Worm (Caenorhabditis elegans) whole organism, mixed stage, embryonic: Measurements from ENCODE around the gene T07E3.4.

Experiments used
- elt-3 ChIP-seq: fragments of 150-350 bp; optimal IDR thresholded peaks from 2 replicates; lab custom pipeline; 2014; ENCODE audit warnings: missing biosample characterization, missing genetic modification characterization
- mab-5 ChIP-seq: fragments of 150-350 bp; optimal IDR thresholded peaks from 2 replicates; lab custom pipeline; 2014; ENCODE audit warnings: missing biosample characterization, missing genetic modification characterization
- mep-1 ChIP-seq: fragments of 150-350 bp; optimal IDR thresholded peaks from 2 replicates; lab custom pipeline; 2017; ENCODE audit warnings: missing biosample characterization, missing genetic modification reagents, missing genetic modification characterization, inconsistent platforms
- pha-4 ChIP-seq: fragments of 150-350 bp; optimal IDR thresholded peaks from 2 replicates; lab custom pipeline; 2018; ENCODE audit warnings: missing biosample characterization, missing genetic modification reagents, missing genetic modification characterization
- sptf-1 ChIP-seq: sonication (generic microtip); optimal IDR thresholded peaks from 2 replicates; lab custom pipeline; 2017; ENCODE audit warnings: mild to moderate bottlenecking, missing genetic modification characterization, moderate library complexity, missing compliant biosample characterization
- unc-62 ChIP-seq: fragments of 150-350 bp; optimal IDR thresholded peaks from 2 replicates; lab custom pipeline; 2014; ENCODE audit warnings: missing biosample characterization, missing genetic modification reagents, missing genetic modification characterization

DNA sequence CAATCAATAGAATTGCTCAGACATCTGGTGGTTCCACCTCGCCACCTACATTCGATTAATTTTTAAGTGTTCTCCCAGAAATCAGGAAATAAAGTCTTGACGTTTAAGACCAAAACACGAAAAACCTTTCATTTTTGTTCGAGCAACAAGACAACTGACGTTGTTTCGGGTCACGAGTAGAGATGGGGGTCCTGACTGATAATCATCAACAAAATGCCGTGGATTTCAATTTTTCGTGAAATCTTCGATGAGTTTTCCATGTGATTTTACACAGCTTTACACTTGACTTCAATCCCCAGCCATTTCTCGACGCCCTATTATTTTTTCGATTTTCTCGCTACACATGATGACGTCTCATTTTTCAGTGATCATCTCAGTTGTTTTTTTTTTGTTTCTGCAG is 26.7 kb upstream of the T07E3.4 start:
- TF ChIP-seq mep-1 (no peak), pha-4 (tag; lab: Kevin White, UChicago) (no peak), sptf-1 (tag; lab: Kevin White, UChicago) (no peak), unc-62 (no peak), elt-3 (tag; lab: Kevin White, UChicago) (no peak), mab-5 (tag; lab: Kevin White, UChicago) (no peak)
